Worm (Caenorhabditis elegans) whole organism, L3 larva: Measurements from ENCODE around the gene tyr-1.

Experiments used
- R02D3.7 ChIP-seq: fragments of 150-350 bp; optimal IDR thresholded peaks from 2 replicates; lab custom pipeline; 2014; ENCODE audit warnings: missing biosample characterization, missing genetic modification characterization
- ZK546.5 ChIP-seq: sonication (generic microtip); optimal IDR thresholded peaks from 2 replicates; lab custom pipeline; 2017; ENCODE audit warnings: missing biosample characterization, missing genetic modification characterization
- aly-2 ChIP-seq: fragments of 150-350 bp; optimal IDR thresholded peaks from 2 replicates; lab custom pipeline; 2014; ENCODE audit warnings: missing biosample characterization, missing genetic modification characterization
- ama-1 ChIP-seq: fragments of 150-350 bp; optimal IDR thresholded peaks from 2 replicates; lab custom pipeline; 2018
- ceh-16 ChIP-seq: sonication (generic microtip); optimal IDR thresholded peaks from 2 replicates; lab custom pipeline; 2017; ENCODE audit warnings: missing biosample characterization, missing genetic modification characterization
- ceh-28 ChIP-seq: fragments of 150-350 bp; optimal IDR thresholded peaks from 2 replicates; lab custom pipeline; 2014; ENCODE audit warnings: missing biosample characterization, missing genetic modification reagents, missing genetic modification characterization
- daf-12 ChIP-seq: fragments of 150-350 bp; optimal IDR thresholded peaks from 2 replicates; lab custom pipeline; 2014; ENCODE audit warnings: missing biosample characterization, missing genetic modification reagents, missing genetic modification characterization
- egl-5 ChIP-seq: fragments of 150-350 bp; optimal IDR thresholded peaks from 2 replicates; lab custom pipeline; 2017; ENCODE audit warnings: missing biosample characterization, missing genetic modification reagents, missing genetic modification characterization, inconsistent platforms
- elt-2 ChIP-seq: sonication (generic microtip); optimal IDR thresholded peaks from 2 replicates; lab custom pipeline; 2016; ENCODE audit warnings: missing genetic modification reagents, mild to moderate bottlenecking, missing genetic modification characterization, missing compliant biosample characterization
- elt-3 ChIP-seq, 3 experiments: fragments of 150-350 bp in 1 of 3; sonication (generic microtip) in 2 of 3; optimal IDR thresholded peaks; 2 replicates in 2 of 3; 4 replicates in 1 of 3; lab custom pipeline; 2014 to 2017; ENCODE audit warnings: missing biosample characterization in 3 of 3, missing genetic modification characterization in 3 of 3
- eor-1 ChIP-seq, 2 experiments: fragments of 150-350 bp; optimal IDR thresholded peaks; 2 replicates each; lab custom pipeline; 2014 to 2018; ENCODE audit warnings: missing biosample characterization in 2 of 2, missing genetic modification characterization in 2 of 2
- fkh-10 ChIP-seq: sonication (generic microtip); optimal IDR thresholded peaks from 2 replicates; lab custom pipeline; 2017; ENCODE audit warnings: missing biosample characterization, missing genetic modification reagents, missing genetic modification characterization
- fos-1 ChIP-seq: fragments of 150-350 bp; optimal IDR thresholded peaks from 2 replicates; lab custom pipeline; 2014; ENCODE audit warnings: missing biosample characterization, missing genetic modification characterization
- hmg-11 ChIP-seq: sonication (generic microtip); optimal IDR thresholded peaks from 2 replicates; lab custom pipeline; 2016; ENCODE audit warnings: missing genetic modification characterization, missing compliant biosample characterization
- jun-1 ChIP-seq: fragments of 150-350 bp; optimal IDR thresholded peaks from 2 replicates; lab custom pipeline; 2014; ENCODE audit warnings: missing biosample characterization, missing genetic modification reagents, missing genetic modification characterization
- lin-15B ChIP-seq: fragments of 150-350 bp; optimal IDR thresholded peaks from 2 replicates; lab custom pipeline; 2014; ENCODE audit warnings: missing biosample characterization, missing genetic modification characterization
- lin-39 ChIP-seq: fragments of 150-350 bp; optimal IDR thresholded peaks from 2 replicates; lab custom pipeline; 2018; ENCODE audit warnings: missing biosample characterization, missing genetic modification reagents, missing genetic modification characterization
- lsy-12 ChIP-seq: sonication (generic microtip); optimal IDR thresholded peaks from 2 replicates; lab custom pipeline; 2016; ENCODE audit warnings: mild to moderate bottlenecking, missing genetic modification characterization, missing compliant biosample characterization
- mdl-1 ChIP-seq: fragments of 150-350 bp; optimal IDR thresholded peaks from 2 replicates; lab custom pipeline; 2014; ENCODE audit warnings: missing biosample characterization, missing genetic modification characterization
- nfya-1 ChIP-seq: sonication (generic microtip); optimal IDR thresholded peaks from 2 replicates; lab custom pipeline; 2017; ENCODE audit warnings: missing genetic modification characterization, mild to moderate bottlenecking, missing compliant biosample characterization, antibody characterized with exemption, moderate library complexity; ENCODE audit not compliant: insufficient read depth
- nhr-11 ChIP-seq: fragments of 150-350 bp; optimal IDR thresholded peaks from 2 replicates; lab custom pipeline; 2014; ENCODE audit warnings: missing biosample characterization, missing genetic modification characterization
- nhr-12 ChIP-seq: fragments of 150-350 bp; optimal IDR thresholded peaks from 2 replicates; lab custom pipeline; 2014; ENCODE audit warnings: missing biosample characterization, missing genetic modification characterization
- nhr-23 ChIP-seq: fragments of 150-350 bp; optimal IDR thresholded peaks from 2 replicates; lab custom pipeline; 2014; ENCODE audit warnings: missing biosample characterization, missing genetic modification reagents, missing genetic modification characterization
- nhr-25 ChIP-seq: sonication (generic microtip); optimal IDR thresholded peaks from 2 replicates; lab custom pipeline; 2017; ENCODE audit warnings: missing biosample characterization, missing genetic modification characterization
- nhr-43 ChIP-seq: sonication (generic microtip); optimal IDR thresholded peaks from 2 replicates; lab custom pipeline; 2016; ENCODE audit warnings: mild to moderate bottlenecking, missing genetic modification characterization, missing compliant biosample characterization; ENCODE audit not compliant: poor library complexity, severe bottlenecking
- nhr-67 ChIP-seq: fragments of 150-350 bp; optimal IDR thresholded peaks from 2 replicates; lab custom pipeline; 2014; ENCODE audit warnings: missing biosample characterization, missing genetic modification characterization
- nhr-76 ChIP-seq: fragments of 150-350 bp; sonication (generic microtip); optimal IDR thresholded peaks from 5 replicates; lab custom pipeline; 2014; ENCODE audit warnings: missing biosample characterization, missing genetic modification characterization
- nhr-77 ChIP-seq: fragments of 150-350 bp; optimal IDR thresholded peaks from 2 replicates; lab custom pipeline; 2014; ENCODE audit warnings: missing biosample characterization, missing genetic modification characterization
- pha-4 ChIP-seq: fragments of 150-350 bp; optimal IDR thresholded peaks from 2 replicates; lab custom pipeline; 2014; ENCODE audit warnings: missing biosample characterization, missing genetic modification reagents, missing genetic modification characterization
- pqm-1 ChIP-seq: fragments of 150-350 bp; optimal IDR thresholded peaks from 2 replicates; lab custom pipeline; 2017; ENCODE audit warnings: missing biosample characterization, missing genetic modification characterization, inconsistent platforms
- sea-2 ChIP-seq: fragments of 150-350 bp; sonication (generic microtip); optimal IDR thresholded peaks from 4 replicates; lab custom pipeline; 2014; ENCODE audit warnings: missing biosample characterization, missing genetic modification reagents, missing genetic modification characterization
- skn-1 ChIP-seq: fragments of 150-350 bp; optimal IDR thresholded peaks from 2 replicates; lab custom pipeline; 2014; ENCODE audit warnings: missing biosample characterization, missing genetic modification characterization
- zag-1 ChIP-seq: fragments of 150-350 bp; optimal IDR thresholded peaks from 2 replicates; lab custom pipeline; 2014; ENCODE audit warnings: missing biosample characterization, missing genetic modification characterization
- ztf-4 ChIP-seq: fragments of 150-350 bp; optimal IDR thresholded peaks from 2 replicates; lab custom pipeline; 2014; ENCODE audit warnings: missing biosample characterization, missing genetic modification characterization

tyr-1 gene

ce11 chrIII:7893224-7893623 is 19.6 kb downstream of the tyr-1 start:
- TF ChIP-seq elt-2 (tag; lab: Kevin White, UChicago) (no peak), nfya-1 (tag; lab: Kevin White, UChicago) (peak; percentile 7)
- TF ChIP-seq, all 47 proteins: peak for 1

ce11 chrIII:7894724-7895123 is 21.1 kb downstream of the tyr-1 start, which contains the start of gene ZK688.4:
TSS of gene ZK688.4 (plus strand) at chrIII:7895024.
- TF ChIP-seq lsy-12 (tag; lab: Kevin White, UChicago) (no peak), skn-1 (tag; lab: Kevin White, UChicago) (no peak), fkh-10 (no peak), nhr-25 (tag; lab: Kevin White, UChicago) (no peak), ZK546.5 (tag; lab: Kevin White, UChicago) (no peak), nhr-43 (tag; lab: Kevin White, UChicago) (no peak), nhr-77 (tag; lab: Kevin White, UChicago) (no peak), egl-5 (tag; lab: Kevin White, UChicago) (no peak), lin-15B (tag; lab: Kevin White, UChicago) (no peak), fos-1 (no peak), nhr-23 (tag; lab: Kevin White, UChicago) (no peak), ama-1 (lab: Kevin White, UChicago) (no peak), ztf-4 (tag; lab: Kevin White, UChicago) (no peak), elt-2 (tag; lab: Kevin White, UChicago) (no peak), nhr-67 (tag; lab: Kevin White, UChicago) (no peak), daf-12 (tag; lab: Kevin White, UChicago) (no peak), nhr-76 (tag; lab: Kevin White, UChicago) (no peak)

- TF ChIP-seq fkh-10 (no peak), egl-5 (tag; lab: Kevin White, UChicago) (no peak), R02D3.7 (no peak), pha-4 (tag; lab: Kevin White, UChicago) (no peak), nhr-67 (tag; lab: Kevin White, UChicago) (no peak)
Observed at ce11 chrIII:7896925-7897324, 23.3 kb downstream of the tyr-1 start, which contains the start of gene ZK688.10. TSS of gene ZK688.10 (minus strand) at chrIII:7897025.

- TF ChIP-seq ceh-28, result peak; percentile 2
- TF ChIP-seq pqm-1 (tag; lab: Kevin White, UChicago), result no peak
- no peak for TF ChIP-seq hmg-11 (tag; lab: Kevin White, UChicago)
- TF ChIP-seq nhr-76 (tag; lab: Kevin White, UChicago), result peak; percentile 22
- TF ChIP-seq nhr-43 (tag; lab: Kevin White, UChicago), result peak; percentile 57
- TF ChIP-seq nhr-25 (tag; lab: Kevin White, UChicago), result peak; percentile 12
- TF ChIP-seq nhr-23 (tag; lab: Kevin White, UChicago), result peak; percentile 71
Observed at ce11 chrIII:7897733-7898132, 24.2 kb downstream of the tyr-1 start.

ce11 chrIII:7900733-7901132 is 27.2 kb downstream of the tyr-1 start, which contains the start of gene best-24:
TSS of gene best-24 (plus strand) at chrIII:7901033.
- TF ChIP-seq jun-1 (tag; lab: Kevin White, UChicago) (no peak), ZK546.5 (tag; lab: Kevin White, UChicago) (no peak), sea-2 (GFP tag; lab: Kevin White, UChicago) (no peak), ceh-16 (tag; lab: Kevin White, UChicago) (no peak), eor-1 (tag; optimal IDR thresholded peaks at IDR 0.05; lab: Kevin White, UChicago) (no peak), mdl-1 (tag; lab: Kevin White, UChicago) (no peak), nhr-12 (tag; lab: Kevin White, UChicago) (no peak), lin-39 (tag; lab: Kevin White, UChicago) (no peak), nhr-23 (tag; lab: Kevin White, UChicago) (no peak)

ce11 chrIII:7903427-7903826 is 29.8 kb downstream of the tyr-1 start:
- no peak for TF ChIP-seq zag-1 (tag; lab: Kevin White, UChicago)
- no peak for TF ChIP-seq elt-3 (tag; optimal IDR thresholded peaks at IDR 0.05; lab: Kevin White, UChicago)
- TF ChIP-seq nhr-25 (tag; lab: Kevin White, UChicago), result no peak
- no peak for TF ChIP-seq aly-2
- no peak for TF ChIP-seq ama-1 (lab: Kevin White, UChicago)
- TF ChIP-seq fkh-10, result no peak
- TF ChIP-seq nhr-12 (tag; lab: Kevin White, UChicago), result no peak
- TF ChIP-seq nhr-11, result no peak
